Worm (Caenorhabditis elegans) whole organism, midembryonic: ENCODE data around the gene algn-8.

Source experiments
- T22C8.4 ChIP-seq: fragments of 200-800 bp; sonication (Bioruptor generic); IDR thresholded peaks from 2 replicates; pipeline ENCODE4 v1.3.6; 2022; ENCODE audit warnings: missing genetic modification characterization, missing compliant biosample characterization
- flt-1 ChIP-seq: fragments of 200-800 bp; sonication (Bioruptor generic); IDR thresholded peaks from 2 replicates; pipeline ENCODE4 v1.3.6; 2022; ENCODE audit warnings: missing genetic modification characterization, missing compliant biosample characterization
- klf-2 ChIP-seq: fragments of 200-800 bp; sonication (Bioruptor generic); conservative IDR thresholded peaks from 2 replicates; pipeline ENCODE4 v1.3.6; 2022; ENCODE audit warnings: missing genetic modification reagents, missing genetic modification characterization, missing compliant biosample characterization
- med-1 ChIP-seq: sonication (generic microtip); optimal IDR thresholded peaks from 2 replicates; lab custom pipeline; 2017; ENCODE audit warnings: missing genetic modification characterization, mild to moderate bottlenecking, missing compliant biosample characterization, antibody characterized with exemption, missing genetic modification reagents; ENCODE audit not compliant: insufficient read depth
- ztf-23 ChIP-seq: fragments of 200-800 bp; sonication (Bioruptor generic); IDR thresholded peaks from 2 replicates; pipeline ENCODE4 v1.3.6; 2022; ENCODE audit warnings: missing genetic modification reagents, missing genetic modification characterization, missing compliant biosample characterization

ce11 chrII:9857791-9858190 lies 28.5 kb downstream of the algn-8 start, which contains the start of gene chil-6:
- TF ChIP-seq flt-1 (GFP tag; lab: Robert Waterston, UW) = no peak
- TF ChIP-seq klf-2 (GFP tag; lab: Robert Waterston, UW) = no peak
- no peak for TF ChIP-seq T22C8.4 (GFP tag; lab: Robert Waterston, UW)
- no peak for TF ChIP-seq med-1
- TF ChIP-seq ztf-23 (GFP tag; lab: Robert Waterston, UW) = no peak
